Worm (Caenorhabditis elegans) whole organism, early embryonic: ENCODE measurements around the gene paqr-2.

ENCODE experiments used
- B0310.2 ChIP-seq: sonication (generic microtip); optimal IDR thresholded peaks from 2 replicates; lab custom pipeline; 2016; ENCODE audit warnings: mild to moderate bottlenecking, missing genetic modification characterization, missing compliant biosample characterization
- F13C5.2 ChIP-seq: sonication (generic microtip); optimal IDR thresholded peaks from 2 replicates; lab custom pipeline; 2017; ENCODE audit warnings: mild to moderate bottlenecking, missing genetic modification characterization, inconsistent platforms, missing compliant biosample characterization
- aly-1 ChIP-seq: sonication (generic microtip); optimal IDR thresholded peaks from 2 replicates; lab custom pipeline; 2016; ENCODE audit warnings: missing genetic modification characterization, missing compliant biosample characterization
- ama-1 ChIP-seq: fragments of 150-350 bp; optimal IDR thresholded peaks from 2 replicates; lab custom pipeline; 2014
- ceh-13 ChIP-seq: fragments of 200-800 bp; sonication (Bioruptor generic); optimal IDR thresholded peaks from 2 replicates; lab custom pipeline; 2018; ENCODE audit warnings: mild to moderate bottlenecking, missing genetic modification characterization, missing compliant biosample characterization
- ceh-36 ChIP-seq: sonication (generic microtip); optimal IDR thresholded peaks from 2 replicates; lab custom pipeline; 2016; ENCODE audit warnings: missing genetic modification characterization, inconsistent platforms, missing compliant biosample characterization
- ets-7 ChIP-seq: sonication (generic microtip); optimal IDR thresholded peaks from 2 replicates; lab custom pipeline; 2016; ENCODE audit warnings: missing genotype, missing genetic modification characterization, missing compliant biosample characterization
- flt-1 ChIP-seq: fragments of 200-800 bp; sonication (Bioruptor generic); IDR thresholded peaks from 2 replicates; pipeline ENCODE4 v1.3.6; 2022; ENCODE audit warnings: missing genetic modification characterization, missing compliant biosample characterization
- hmbx-1 ChIP-seq: sonication (generic microtip); optimal IDR thresholded peaks from 2 replicates; lab custom pipeline; 2016; ENCODE audit warnings: mild to moderate bottlenecking, missing genetic modification characterization, missing compliant biosample characterization
- hmg-4 ChIP-seq: fragments of 200-800 bp; sonication (Bioruptor generic); optimal IDR thresholded peaks from 2 replicates; lab custom pipeline; 2018; ENCODE audit warnings: mild to moderate bottlenecking, missing genetic modification characterization, missing compliant biosample characterization
- hnd-1 ChIP-seq: sonication (generic microtip); optimal IDR thresholded peaks from 2 replicates; lab custom pipeline; 2016; ENCODE audit warnings: missing genetic modification characterization, missing compliant biosample characterization
- pes-1 ChIP-seq: fragments of 200-800 bp; sonication (Bioruptor generic); IDR thresholded peaks from 2 replicates; pipeline ENCODE4 v1.3.6; 2022; ENCODE audit warnings: missing genetic modification reagents, missing genetic modification characterization, missing compliant biosample characterization
- scrt-1 ChIP-seq: fragments of 200-800 bp; sonication (Bioruptor generic); IDR thresholded peaks from 2 replicates; pipeline ENCODE4 v1.3.6; 2022; ENCODE audit warnings: missing genetic modification characterization, missing compliant biosample characterization
- sea-1 ChIP-seq: fragments of 200-800 bp; sonication (Bioruptor generic); conservative IDR thresholded peaks from 2 replicates; pipeline ENCODE4 v1.3.6; 2022; ENCODE audit warnings: missing genetic modification characterization, missing compliant biosample characterization
- tbx-11 ChIP-seq: fragments of 200-800 bp; sonication (Bioruptor generic); IDR thresholded peaks from 2 replicates; pipeline ENCODE4 v1.3.6; 2022; ENCODE audit warnings: missing genetic modification characterization, missing compliant biosample characterization
- tbx-37 ChIP-seq: fragments of 200-800 bp; sonication (Bioruptor generic); conservative IDR thresholded peaks from 2 replicates; pipeline ENCODE4 v1.3.6; 2022; ENCODE audit warnings: missing genetic modification reagents, missing genetic modification characterization, missing compliant biosample characterization
- tra-4 ChIP-seq: sonication (generic microtip); optimal IDR thresholded peaks from 2 replicates; lab custom pipeline; 2017; ENCODE audit warnings: missing genetic modification characterization, missing compliant biosample characterization

paqr-2 gene

DNA sequence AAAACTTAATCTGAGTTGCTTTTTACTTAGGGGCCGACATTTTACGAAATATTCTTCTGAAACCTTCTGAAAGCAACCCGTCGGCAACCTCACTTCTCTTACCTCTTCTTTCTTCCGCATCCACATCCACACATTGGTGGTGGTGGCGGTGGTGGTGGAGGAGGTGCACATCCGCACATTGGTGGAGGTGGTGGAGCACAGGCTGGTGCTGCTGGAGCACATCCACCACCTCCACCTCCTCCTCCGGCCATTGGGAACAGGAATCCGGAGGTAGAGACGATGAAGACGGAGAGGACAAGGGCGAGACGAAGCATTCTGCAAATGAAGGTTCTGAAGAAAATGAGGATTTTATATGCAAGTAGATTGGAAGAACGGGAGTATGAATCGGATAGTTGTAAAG lies 34.0 kb upstream of the paqr-2 start, which contains the start of gene grl-22:
Gene grl-22 (minus strand): TSS at position 332 of the 400 bp plus-strand sequence.
- no peak for TF ChIP-seq ceh-13 (GFP tag; lab: Kevin White, UChicago)
- no peak for TF ChIP-seq ets-7 (tag; lab: Kevin White, UChicago)

DNA sequence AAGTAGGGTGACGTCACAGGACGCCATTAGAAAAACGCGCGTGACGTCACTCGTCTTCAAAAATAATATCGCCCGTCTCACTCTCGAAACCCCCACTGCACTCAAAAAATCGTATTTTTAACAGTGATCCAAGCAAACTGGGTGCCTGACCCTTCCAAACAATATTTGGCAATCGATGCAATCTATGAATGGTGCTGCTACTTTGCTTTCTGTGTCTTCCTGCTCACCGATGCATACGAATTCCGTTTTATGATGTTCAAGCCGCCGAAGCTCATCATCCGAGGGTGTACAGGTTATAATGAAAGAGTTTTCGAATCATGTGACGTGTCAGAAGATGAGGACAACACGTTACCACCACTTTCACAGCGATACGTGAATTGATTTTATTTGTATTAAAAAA lies 27.9 kb upstream of the paqr-2 start, which contains the start of gene W03A5.1:
Gene W03A5.1 (plus strand): TSS at position 301 of the 400 bp plus-strand sequence.
- TF ChIP-seq hmbx-1 (tag; lab: Kevin White, UChicago) (no peak), ama-1 (lab: Kevin White, UChicago) (no peak), ceh-13 (GFP tag; lab: Kevin White, UChicago) (no peak), B0310.2 (tag; lab: Kevin White, UChicago) (no peak), ceh-36 (no peak), flt-1 (GFP tag; lab: Robert Waterston, UW) (no peak), scrt-1 (GFP tag; lab: Robert Waterston, UW) (no peak), F13C5.2 (tag; lab: Kevin White, UChicago) (no peak), hnd-1 (tag; lab: Kevin White, UChicago) (no peak), hmg-4 (GFP tag; lab: Kevin White, UChicago) (no peak), tbx-37 (GFP tag; lab: Robert Waterston, UW) (no peak), tbx-11 (GFP tag; lab: Robert Waterston, UW) (no peak), tra-4 (tag; lab: Kevin White, UChicago) (no peak), ets-7 (tag; lab: Kevin White, UChicago) (no peak), pes-1 (GFP tag; lab: Robert Waterston, UW) (no peak)

DNA sequence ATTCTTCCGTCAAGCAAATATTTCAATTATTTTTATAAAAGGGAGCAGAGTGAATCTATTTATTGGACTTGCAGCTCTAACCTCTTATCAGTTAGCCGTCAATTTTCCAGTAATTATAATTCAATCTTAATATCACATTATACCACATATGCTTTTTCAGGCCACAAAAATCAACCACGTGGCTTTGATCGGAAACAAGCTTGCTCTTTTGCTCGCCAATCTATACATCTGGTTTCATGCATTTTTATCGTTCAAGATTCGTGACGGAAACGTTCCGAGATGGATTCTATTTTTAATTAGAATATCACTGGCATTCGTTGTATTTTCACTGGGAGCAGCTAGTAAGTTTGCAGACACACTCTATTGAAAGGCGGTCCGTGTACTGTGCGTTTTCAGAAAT lies 27.3 kb upstream of the paqr-2 start:
- TF ChIP-seq sea-1 (GFP tag; lab: Robert Waterston, UW), result no peak
- TF ChIP-seq hnd-1 (tag; lab: Kevin White, UChicago), result no peak
- no peak for TF ChIP-seq tbx-11 (GFP tag; lab: Robert Waterston, UW)
- no peak for TF ChIP-seq scrt-1 (GFP tag; lab: Robert Waterston, UW)
- TF ChIP-seq ets-7 (tag; lab: Kevin White, UChicago), result no peak
- no peak for TF ChIP-seq ceh-13 (GFP tag; lab: Kevin White, UChicago)
- no peak for TF ChIP-seq tra-4 (tag; lab: Kevin White, UChicago)
- no peak for TF ChIP-seq pes-1 (GFP tag; lab: Robert Waterston, UW)
- TF ChIP-seq hmg-4 (GFP tag; lab: Kevin White, UChicago), result no peak
- no peak for TF ChIP-seq aly-1 (tag; lab: Kevin White, UChicago)
- no peak for TF ChIP-seq ama-1 (lab: Kevin White, UChicago)
- no peak for TF ChIP-seq tbx-37 (GFP tag; lab: Robert Waterston, UW)
- TF ChIP-seq B0310.2 (tag; lab: Kevin White, UChicago), result no peak
- no peak for TF ChIP-seq hmbx-1 (tag; lab: Kevin White, UChicago)
- TF ChIP-seq flt-1 (GFP tag; lab: Robert Waterston, UW), result no peak
- TF ChIP-seq ceh-36, result no peak
- TF ChIP-seq F13C5.2 (tag; lab: Kevin White, UChicago), result no peak

DNA sequence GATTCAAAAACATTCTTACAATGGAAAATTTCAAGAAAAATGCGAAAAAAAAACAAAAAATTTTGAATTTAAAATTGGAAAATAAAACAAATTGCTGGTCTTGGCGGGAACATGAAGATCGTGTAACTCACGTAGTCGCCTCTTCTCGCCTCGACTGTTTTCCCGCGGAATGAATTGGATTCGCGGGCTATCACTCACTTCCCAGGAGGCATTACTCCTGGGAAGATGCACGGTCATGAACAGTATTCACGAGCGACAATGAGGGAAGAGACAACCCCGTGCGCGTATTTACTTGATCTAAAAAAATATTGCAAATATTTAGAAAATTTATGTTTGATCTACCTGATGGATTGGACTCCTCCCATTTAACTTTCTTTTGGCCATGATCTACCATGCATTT lies 26.6 kb upstream of the paqr-2 start:
- TF ChIP-seq tra-4 (tag; lab: Kevin White, UChicago) (no peak), pes-1 (GFP tag; lab: Robert Waterston, UW) (no peak), hnd-1 (tag; lab: Kevin White, UChicago) (no peak)

DNA sequence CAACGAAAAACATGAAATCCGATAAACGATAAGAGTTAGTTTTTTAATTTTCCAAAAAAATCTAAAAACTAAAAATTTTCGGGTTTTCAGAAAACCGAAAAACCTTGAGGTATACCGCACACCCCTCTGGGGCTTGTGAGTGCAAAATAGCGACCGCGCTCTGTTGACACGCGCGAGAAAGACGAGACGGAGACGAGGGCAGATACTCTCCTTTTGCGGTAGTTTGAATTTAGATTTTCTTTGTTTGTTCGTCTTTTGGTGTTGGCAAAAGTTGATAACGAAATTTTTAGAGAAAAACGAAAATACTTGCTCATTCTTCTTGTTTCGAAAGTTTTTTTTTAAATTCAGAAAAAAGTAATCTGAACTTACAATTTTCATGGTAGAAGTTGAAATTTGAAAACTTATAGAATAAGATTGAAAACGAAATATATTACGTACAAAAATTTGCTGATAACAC lies 25.9 kb upstream of the paqr-2 start, which contains the start of the genes W03A5.2 and Y32H12A.8:
Gene W03A5.2 (plus strand): TSS at position 407 of the 457 bp plus-strand sequence.
Gene Y32H12A.8 (minus strand): TSS at position 410 of the 457 bp plus-strand sequence.
- TF ChIP-seq sea-1 (GFP tag; lab: Robert Waterston, UW) (no peak), ama-1 (lab: Kevin White, UChicago) (no peak), flt-1 (GFP tag; lab: Robert Waterston, UW) (no peak), hnd-1 (tag; lab: Kevin White, UChicago) (no peak), B0310.2 (tag; lab: Kevin White, UChicago) (no peak), ceh-13 (GFP tag; lab: Kevin White, UChicago) (no peak), hmg-4 (GFP tag; lab: Kevin White, UChicago) (no peak), ceh-36 (no peak), ets-7 (tag; lab: Kevin White, UChicago) (no peak), tra-4 (tag; lab: Kevin White, UChicago) (no peak), scrt-1 (GFP tag; lab: Robert Waterston, UW) (no peak), aly-1 (tag; lab: Kevin White, UChicago) (no peak), tbx-37 (GFP tag; lab: Robert Waterston, UW) (no peak), hmbx-1 (tag; lab: Kevin White, UChicago) (no peak), F13C5.2 (tag; lab: Kevin White, UChicago) (no peak), tbx-11 (GFP tag; lab: Robert Waterston, UW) (no peak), pes-1 (GFP tag; lab: Robert Waterston, UW) (no peak)

DNA sequence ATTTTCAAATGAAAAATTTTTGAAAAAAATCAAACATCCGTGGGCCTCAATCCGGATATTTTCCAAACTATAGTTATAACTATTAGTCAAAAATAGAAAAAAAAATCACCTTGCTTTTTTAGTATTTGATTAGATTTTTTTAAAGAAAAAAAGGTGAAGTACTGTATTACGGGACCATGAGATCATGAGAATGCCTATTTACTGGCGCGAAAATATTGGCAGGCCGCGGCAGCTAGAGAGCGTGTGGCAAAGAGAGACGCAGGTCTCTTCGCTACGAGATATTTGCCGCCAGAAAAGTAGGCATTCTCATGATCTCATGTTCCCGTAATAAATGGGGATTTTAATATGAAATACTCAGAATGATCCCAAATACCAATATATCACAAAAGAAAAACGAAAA lies 25.3 kb upstream of the paqr-2 start:
- TF ChIP-seq tbx-37 (GFP tag; lab: Robert Waterston, UW) (no peak), ama-1 (lab: Kevin White, UChicago) (no peak), flt-1 (GFP tag; lab: Robert Waterston, UW) (no peak), B0310.2 (tag; lab: Kevin White, UChicago) (no peak), scrt-1 (GFP tag; lab: Robert Waterston, UW) (no peak), hmg-4 (GFP tag; lab: Kevin White, UChicago) (no peak), aly-1 (tag; lab: Kevin White, UChicago) (no peak), hnd-1 (tag; lab: Kevin White, UChicago) (no peak), pes-1 (GFP tag; lab: Robert Waterston, UW) (no peak), F13C5.2 (tag; lab: Kevin White, UChicago) (no peak), sea-1 (GFP tag; lab: Robert Waterston, UW) (no peak), hmbx-1 (tag; lab: Kevin White, UChicago) (no peak), ceh-13 (GFP tag; lab: Kevin White, UChicago) (no peak), ets-7 (tag; lab: Kevin White, UChicago) (no peak)
